Fruit fly (Drosophila melanogaster): ENCODE results near the gene CG15728.

Gene CG15728

DNA sequence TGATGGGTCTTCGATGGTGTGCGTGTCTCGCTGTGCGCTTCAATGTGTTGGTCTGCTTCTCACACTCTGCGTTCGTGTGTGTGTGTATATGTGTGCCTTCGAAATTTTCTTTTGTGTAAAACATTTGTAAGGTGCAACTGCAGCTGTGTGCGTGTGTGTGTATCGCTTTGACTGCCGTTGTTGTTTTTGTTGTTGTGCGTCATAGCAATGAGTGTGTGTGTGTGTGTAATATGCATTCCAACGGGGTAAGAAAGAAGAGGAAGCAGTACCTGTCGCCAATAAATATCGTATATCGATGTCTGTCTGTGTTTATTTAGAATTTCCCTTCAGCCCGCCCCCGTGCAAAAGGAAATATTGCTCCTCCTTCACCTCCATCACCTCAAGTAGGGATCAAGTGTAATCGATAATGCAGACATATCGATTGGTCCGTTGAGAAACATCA, 30.2 kb downstream of the CG15728 start:
- no peak for TF ChIP-seq gl (tag; optimal IDR thresholded peaks at IDR 0.05)
- peak; percentile 10 for TF ChIP-seq CG15710 (tag; optimal IDR thresholded peaks at IDR 0.05)
- TF ChIP-seq CG9948 (tag; optimal IDR thresholded peaks at IDR 0.05) = no peak
- peak; percentile 17 for TF ChIP-seq CG8159 (tag; optimal IDR thresholded peaks at IDR 0.05)
- no peak for TF ChIP-seq CG17806 (tag; optimal IDR thresholded peaks at IDR 0.05)
- no peak for TF ChIP-seq CG10348 (GFP tag; IDR thresholded peaks at IDR 0.05)
- TF ChIP-seq EcR (GFP tag; optimal IDR thresholded peaks at IDR 0.05) = peak; percentile 44
- peak; percentile 23 for TF ChIP-seq CG8301 (tag; optimal IDR thresholded peaks at IDR 0.05)
- no peak for TF ChIP-seq rn (GFP tag; IDR thresholded peaks at IDR 0.05)
- TF ChIP-seq Pif1B (GFP tag; optimal IDR thresholded peaks at IDR 0.05) = no peak
- TF ChIP-seq Snoo (tag; optimal IDR thresholded peaks at IDR 0.05) = peak; percentile 9
- TF ChIP-seq Ets98B (GFP tag; IDR thresholded peaks at IDR 0.05) = no peak
- peak; percentile 62; the same call in 1 of the 3 replicates for TF ChIP-seq fd96Ca (GFP tag; IDR thresholded peaks at IDR 0.05)
- no peak for TF ChIP-seq CG14655 (GFP tag; optimal IDR thresholded peaks at IDR 0.05)
- 0 out of 3 replicates have a peak, but pooled peaks have one; percentile 13 for TF ChIP-seq CG4496 (GFP tag; IDR thresholded peaks at IDR 0.05)
- no peak for TF ChIP-seq CG13204 (GFP tag; optimal IDR thresholded peaks at IDR 0.05)
- peak; percentile 23 for TF ChIP-seq Pif1A (GFP tag; optimal IDR thresholded peaks at IDR 0.05)
- TF ChIP-seq CG12605 (GFP tag; IDR thresholded peaks at IDR 0.05) = no peak; the same call in 1 of the 2 replicates
- TF ChIP-seq CG32121 (GFP tag; IDR thresholded peaks at IDR 0.05) = peak; percentile 53
- no peak for TF ChIP-seq D1 (tag; optimal IDR thresholded peaks at IDR 0.05)
- no peak for TF ChIP-seq CG34367 (tag; optimal IDR thresholded peaks at IDR 0.05)

DNA sequence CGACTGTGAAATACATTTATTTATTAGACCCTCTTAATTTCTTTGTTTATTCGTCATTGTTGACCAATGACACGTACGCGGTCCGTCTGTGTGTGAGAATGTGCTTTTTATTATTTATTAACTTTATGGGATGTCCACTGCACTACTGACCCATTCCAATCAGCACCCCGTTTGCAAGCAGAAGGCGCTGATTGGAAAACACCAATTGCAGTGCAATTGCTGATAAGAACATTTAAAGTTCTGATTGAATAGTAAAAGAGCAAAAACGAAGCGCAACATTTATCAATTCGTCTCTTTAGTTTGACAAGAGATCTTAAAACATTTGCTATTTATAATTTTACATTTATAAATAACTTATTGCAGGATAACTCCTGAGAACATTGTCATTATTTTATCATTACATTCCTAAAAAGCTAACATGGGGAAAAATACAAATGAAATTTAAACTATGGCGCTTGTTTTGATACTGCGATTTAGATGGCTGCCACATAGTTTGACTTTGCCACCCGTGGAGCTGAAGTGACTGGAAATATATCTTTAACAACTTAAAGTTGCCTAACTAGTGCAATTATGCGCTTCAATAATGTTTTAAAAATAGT, 34.4 kb downstream of the CG15728 start:
- TF ChIP-seq D1 (tag; optimal IDR thresholded peaks at IDR 0.05) (no peak), CG9948 (tag; optimal IDR thresholded peaks at IDR 0.05) (no peak), Ets98B (GFP tag; IDR thresholded peaks at IDR 0.05) (no peak), CG34367 (tag; optimal IDR thresholded peaks at IDR 0.05) (no peak), CG8159 (tag; optimal IDR thresholded peaks at IDR 0.05) (no peak), Pif1A (GFP tag; optimal IDR thresholded peaks at IDR 0.05) (no peak), CG32121 (GFP tag; IDR thresholded peaks at IDR 0.05) (no peak), CG8301 (tag; optimal IDR thresholded peaks at IDR 0.05) (no peak), Pif1B (GFP tag; optimal IDR thresholded peaks at IDR 0.05) (no peak), rn (GFP tag; IDR thresholded peaks at IDR 0.05) (no peak), CG12605 (GFP tag; IDR thresholded peaks at IDR 0.05) (no peak), Snoo (tag; optimal IDR thresholded peaks at IDR 0.05) (no peak), CG15710 (tag; optimal IDR thresholded peaks at IDR 0.05) (no peak), fd96Ca (GFP tag; IDR thresholded peaks at IDR 0.05) (no peak), CG4496 (GFP tag; IDR thresholded peaks at IDR 0.05) (no peak), CG14655 (GFP tag; optimal IDR thresholded peaks at IDR 0.05) (no peak), CG13204 (GFP tag; optimal IDR thresholded peaks at IDR 0.05) (no peak), CG17806 (tag; optimal IDR thresholded peaks at IDR 0.05) (no peak), gl (tag; optimal IDR thresholded peaks at IDR 0.05) (no peak), EcR (GFP tag; optimal IDR thresholded peaks at IDR 0.05) (no peak)

DNA sequence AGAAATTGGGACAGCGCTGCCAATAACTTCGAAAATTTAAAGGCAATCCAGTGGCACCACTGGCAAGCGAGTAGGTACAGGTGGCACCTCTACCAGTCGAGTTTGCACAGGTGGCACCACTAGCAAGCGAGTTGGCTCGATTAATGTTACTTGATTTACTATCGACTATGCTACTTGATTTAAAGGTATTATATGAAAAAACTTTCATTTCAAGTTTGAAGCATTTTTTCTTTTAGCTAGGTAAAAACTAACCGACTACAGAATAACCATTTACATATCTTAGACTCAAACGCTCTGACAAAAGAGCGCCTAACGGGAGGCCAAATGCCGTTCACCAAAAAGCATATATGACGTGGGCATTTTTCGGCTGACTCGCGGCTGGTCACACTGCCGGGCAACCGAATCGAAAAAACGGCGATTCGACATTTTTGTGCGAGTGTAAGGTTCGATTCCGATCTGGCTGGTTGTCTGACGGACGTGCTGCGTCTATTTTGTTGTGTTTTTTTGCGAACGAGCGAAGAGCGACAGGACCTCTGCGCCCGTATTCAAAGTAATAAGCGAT, 35.0 kb downstream of the CG15728 start, which contains the start of gene Tis11:
Gene Tis11, plus strand, starts transcription at position 417 of the 562 bp plus-strand sequence.
- TF ChIP-seq CG17806 (tag; optimal IDR thresholded peaks at IDR 0.05) (no peak), CG32121 (GFP tag; IDR thresholded peaks at IDR 0.05) (0 out of 2 replicates have a peak, but pooled peaks have one; percentile 33), CG9948 (tag; optimal IDR thresholded peaks at IDR 0.05) (no peak), CG8301 (tag; optimal IDR thresholded peaks at IDR 0.05) (no peak), CG34367 (tag; optimal IDR thresholded peaks at IDR 0.05) (no peak), D1 (tag; optimal IDR thresholded peaks at IDR 0.05) (no peak), Snoo (tag; optimal IDR thresholded peaks at IDR 0.05) (peak; percentile 17), CG10348 (GFP tag; IDR thresholded peaks at IDR 0.05) (no peak), rn (GFP tag; IDR thresholded peaks at IDR 0.05) (no peak), fd96Ca (GFP tag; IDR thresholded peaks at IDR 0.05) (no peak), CG14655 (GFP tag; optimal IDR thresholded peaks at IDR 0.05) (no peak), CG8159 (tag; optimal IDR thresholded peaks at IDR 0.05) (peak; percentile 0), CG4496 (GFP tag; IDR thresholded peaks at IDR 0.05) (peak; percentile 55; the same call in 2 of the 3 replicates), gl (tag; optimal IDR thresholded peaks at IDR 0.05) (no peak), EcR (GFP tag; optimal IDR thresholded peaks at IDR 0.05) (no peak), Ets98B (GFP tag; IDR thresholded peaks at IDR 0.05) (peak; percentile 26; the same call in 1 of the 2 replicates), CG12605 (GFP tag; IDR thresholded peaks at IDR 0.05) (peak; percentile 49; the same call in 1 of the 2 replicates), CG15710 (tag; optimal IDR thresholded peaks at IDR 0.05) (no peak), Pif1A (GFP tag; optimal IDR thresholded peaks at IDR 0.05) (no peak), Pif1B (GFP tag; optimal IDR thresholded peaks at IDR 0.05) (no peak), CG13204 (GFP tag; optimal IDR thresholded peaks at IDR 0.05) (no peak)

DNA sequence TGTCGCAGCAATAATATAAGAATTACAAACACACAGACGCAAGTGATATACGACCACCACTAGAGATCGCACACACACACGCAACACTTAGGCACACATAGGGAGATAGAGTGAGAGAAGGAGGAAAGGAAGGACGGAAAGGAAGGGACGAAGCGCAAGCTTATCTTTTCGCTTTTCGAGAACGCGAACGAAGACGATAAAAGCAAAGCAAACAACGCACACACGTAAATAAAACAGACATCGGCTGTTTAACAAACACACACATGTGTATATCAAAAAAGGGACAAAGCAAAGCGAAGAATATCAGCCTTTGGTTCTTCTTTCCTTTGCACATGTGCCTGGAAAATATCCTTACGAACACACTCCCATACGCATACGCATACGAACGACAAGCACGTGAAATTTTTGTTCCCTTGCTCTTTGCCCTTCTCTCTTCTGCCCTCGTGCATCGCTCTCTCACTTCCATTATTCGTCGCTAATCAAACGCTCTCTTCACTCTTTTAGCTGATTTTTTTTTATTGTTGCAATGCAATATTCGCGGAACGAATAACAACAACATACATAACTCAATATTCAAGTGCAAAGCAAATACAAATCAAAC, 36.0 kb downstream of the CG15728 start:
- TF ChIP-seq gl (tag; optimal IDR thresholded peaks at IDR 0.05) (peak; percentile 57), CG4496 (GFP tag; IDR thresholded peaks at IDR 0.05) (no peak), CG17806 (tag; optimal IDR thresholded peaks at IDR 0.05) (no peak), CG8159 (tag; optimal IDR thresholded peaks at IDR 0.05) (peak; percentile 9), Snoo (tag; optimal IDR thresholded peaks at IDR 0.05) (no peak), CG32121 (GFP tag; IDR thresholded peaks at IDR 0.05) (no peak), Ets98B (GFP tag; IDR thresholded peaks at IDR 0.05) (no peak), CG9948 (tag; optimal IDR thresholded peaks at IDR 0.05) (no peak), EcR (GFP tag; optimal IDR thresholded peaks at IDR 0.05) (peak; percentile 48), CG14655 (GFP tag; optimal IDR thresholded peaks at IDR 0.05) (peak; percentile 16), Pif1A (GFP tag; optimal IDR thresholded peaks at IDR 0.05) (peak; percentile 7), CG15710 (tag; optimal IDR thresholded peaks at IDR 0.05) (peak; percentile 11), Pif1B (GFP tag; optimal IDR thresholded peaks at IDR 0.05) (peak; percentile 29), CG13204 (GFP tag; optimal IDR thresholded peaks at IDR 0.05) (peak; percentile 47), CG12605 (GFP tag; IDR thresholded peaks at IDR 0.05) (no peak), fd96Ca (GFP tag; IDR thresholded peaks at IDR 0.05) (no peak; the same call in 2 of the 3 replicates), CG8301 (tag; optimal IDR thresholded peaks at IDR 0.05) (no peak), CG34367 (tag; optimal IDR thresholded peaks at IDR 0.05) (peak; percentile 18), CG10348 (GFP tag; IDR thresholded peaks at IDR 0.05) (no peak), D1 (tag; optimal IDR thresholded peaks at IDR 0.05) (no peak)

Measured in whole organism, pupa.